Worm (Caenorhabditis elegans) whole organism, L3 larva: Measurements from ENCODE around the gene lgg-3.

ENCODE experiments used
- R02D3.7 ChIP-seq: fragments of 150-350 bp; optimal IDR thresholded peaks from 2 replicates; lab custom pipeline; 2014; ENCODE audit warnings: missing biosample characterization, missing genetic modification characterization
- ZK546.5 ChIP-seq: sonication (generic microtip); optimal IDR thresholded peaks from 2 replicates; lab custom pipeline; 2017; ENCODE audit warnings: missing biosample characterization, missing genetic modification characterization
- ceh-16 ChIP-seq: sonication (generic microtip); optimal IDR thresholded peaks from 2 replicates; lab custom pipeline; 2017; ENCODE audit warnings: missing biosample characterization, missing genetic modification characterization
- ceh-28 ChIP-seq: fragments of 150-350 bp; optimal IDR thresholded peaks from 2 replicates; lab custom pipeline; 2014; ENCODE audit warnings: missing biosample characterization, missing genetic modification reagents, missing genetic modification characterization
- ceh-82 ChIP-seq: fragments of 150-350 bp; optimal IDR thresholded peaks from 2 replicates; lab custom pipeline; 2014; ENCODE audit warnings: missing biosample characterization, missing genetic modification characterization
- elt-3 ChIP-seq, 3 experiments: fragments of 150-350 bp in 1 of 3; sonication (generic microtip) in 2 of 3; optimal IDR thresholded peaks; 2 replicates in 2 of 3; 4 replicates in 1 of 3; lab custom pipeline; 2014 to 2017; ENCODE audit warnings: missing biosample characterization in 3 of 3, missing genetic modification characterization in 3 of 3
- fkh-10 ChIP-seq: sonication (generic microtip); optimal IDR thresholded peaks from 2 replicates; lab custom pipeline; 2017; ENCODE audit warnings: missing biosample characterization, missing genetic modification reagents, missing genetic modification characterization
- unc-39 ChIP-seq: sonication (generic microtip); optimal IDR thresholded peaks from 4 replicates; lab custom pipeline; 2017; ENCODE audit warnings: missing biosample characterization, missing genetic modification characterization
- ztf-11 ChIP-seq: fragments of 150-350 bp; optimal IDR thresholded peaks from 2 replicates; lab custom pipeline; 2014; ENCODE audit warnings: missing biosample characterization, missing genetic modification characterization
- ztf-4 ChIP-seq: fragments of 150-350 bp; optimal IDR thresholded peaks from 2 replicates; lab custom pipeline; 2014; ENCODE audit warnings: missing biosample characterization, missing genetic modification characterization

- TF ChIP-seq ZK546.5 (tag; lab: Kevin White, UChicago): no peak
- no peak for TF ChIP-seq elt-3 (tag; optimal IDR thresholded peaks at IDR 0.05; lab: Kevin White, UChicago)
- TF ChIP-seq unc-39 (tag; lab: Kevin White, UChicago): no peak
- no peak for TF ChIP-seq R02D3.7 (tag; lab: Kevin White, UChicago)
- no peak for TF ChIP-seq ceh-28 (tag; lab: Kevin White, UChicago)
- no peak for TF ChIP-seq ztf-4 (tag; lab: Kevin White, UChicago)
- TF ChIP-seq fkh-10 (GFP tag; lab: Kevin White, UChicago): no peak
- no peak for TF ChIP-seq ceh-82
- no peak for TF ChIP-seq ceh-16 (tag; lab: Kevin White, UChicago)
- no peak for TF ChIP-seq ztf-11 (tag; lab: Kevin White, UChicago)
These were observed 13.4 kb upstream of the lgg-3 start, which contains the start of gene rbm-26 for ce11 chrIII:5711242-5711641.
